Fruit fly (Drosophila melanogaster): Measurements from ENCODE around the gene CG43084.

CG43084 gene

dm6 chr3L:15619626-15620247 lies 30.9 kb upstream of the CG43084 start, which contains the start of gene Phs (continued):
- TF ChIP-seq nom (GFP tag; optimal IDR thresholded peaks at IDR 0.05), result peak; percentile 59
- peak; percentile 36 for TF ChIP-seq nmo (GFP tag; optimal IDR thresholded peaks at IDR 0.05)
- TF ChIP-seq Lim3 (GFP tag; IDR thresholded peaks at IDR 0.05), result no peak
- TF ChIP-seq Hr39 (optimal IDR thresholded peaks at IDR 0.05), result peak; percentile 72
- TF ChIP-seq Max (GFP tag; optimal IDR thresholded peaks at IDR 0.05), result peak; percentile 75
- no peak for TF ChIP-seq CG2889 (GFP tag; IDR thresholded peaks at IDR 0.05)
- peak; percentile 47 for TF ChIP-seq Asciz (GFP tag; optimal IDR thresholded peaks at IDR 0.05)
- no peak for TF ChIP-seq CG32767 (GFP tag; IDR thresholded peaks at IDR 0.05)
- TF ChIP-seq lab (GFP tag; optimal IDR thresholded peaks at IDR 0.05), result peak; percentile 90
- TF ChIP-seq NC2β (GFP tag; optimal IDR thresholded peaks at IDR 0.05), result peak; percentile 86
- TF ChIP-seq sob (GFP tag; IDR thresholded peaks at IDR 0.05), result peak; percentile 96
- TF ChIP-seq CG14710 (tag; optimal IDR thresholded peaks at IDR 0.05), result peak; percentile 75
- peak; percentile 99 for TF ChIP-seq Ets65A (GFP tag)
- no peak for TF ChIP-seq Tbp (GFP tag; optimal IDR thresholded peaks at IDR 0.05)
- peak; percentile 74 for TF ChIP-seq slp2 (GFP tag; optimal IDR thresholded peaks at IDR 0.05)
- peak; percentile 46 for TF ChIP-seq ab (GFP tag; optimal IDR thresholded peaks at IDR 0.05)
- peak; percentile 69 for TF ChIP-seq CG10543 (GFP tag; optimal IDR thresholded peaks at IDR 0.05)
- TF ChIP-seq CG9609 (GFP tag; optimal IDR thresholded peaks at IDR 0.05), result peak; percentile 91
- TF ChIP-seq Xrp1 (GFP tag; IDR thresholded peaks at IDR 0.05), result peak; percentile 87
- TF ChIP-seq luna (GFP tag; optimal IDR thresholded peaks at IDR 0.05), result peak; percentile 75
- peak; percentile 44 for TF ChIP-seq yki (optimal IDR thresholded peaks at IDR 0.05)
- peak; percentile 82 for TF ChIP-seq CG7372 (GFP tag; IDR thresholded peaks at IDR 0.05)
- peak; percentile 93 for TF ChIP-seq Antp (GFP tag; optimal IDR thresholded peaks at IDR 0.05)
- TF ChIP-seq Neu2 (GFP tag; optimal IDR thresholded peaks at IDR 0.05; ENCODE audit: borderline replicate concordance), result peak; percentile 0
- peak; percentile 88 for TF ChIP-seq NfI (GFP tag; optimal IDR thresholded peaks at IDR 0.05)
- peak; percentile 77 for TF ChIP-seq CG4854 (GFP tag; optimal IDR thresholded peaks at IDR 0.05)
- TF ChIP-seq Sry-β (GFP tag; optimal IDR thresholded peaks at IDR 0.05), result no peak
- TF ChIP-seq mam (GFP tag; optimal IDR thresholded peaks at IDR 0.05), result peak; percentile 92
- peak; percentile 83 for TF ChIP-seq CG16815 (GFP tag; optimal IDR thresholded peaks at IDR 0.05)
- peak; percentile 71; the same call in 1 of the 3 replicates for TF ChIP-seq CG2199 (GFP tag; IDR thresholded peaks at IDR 0.05)
- TF ChIP-seq bigmax (GFP tag; optimal IDR thresholded peaks at IDR 0.05), result peak; percentile 59
- TF ChIP-seq exex (tag; optimal IDR thresholded peaks at IDR 0.05), result no peak
- peak; percentile 55; the same call in 1 of the 2 replicates for TF ChIP-seq CG10959 (GFP tag; IDR thresholded peaks at IDR 0.05)
- peak; percentile 44 for TF ChIP-seq fd3F (GFP tag; optimal IDR thresholded peaks at IDR 0.05)
- TF ChIP-seq Ravus (GFP tag; IDR thresholded peaks at IDR 0.05), result no peak
- no peak for TF ChIP-seq CG31224 (GFP tag; IDR thresholded peaks at IDR 0.05)
- TF ChIP-seq CG14014 (GFP tag; IDR thresholded peaks at IDR 0.05), result peak; percentile 69
- TF ChIP-seq lmd (GFP tag; IDR thresholded peaks at IDR 0.05), result peak; percentile 66
- peak; percentile 82 for TF ChIP-seq CG12769 (tag; optimal IDR thresholded peaks at IDR 0.05)
- TF ChIP-seq disco-r (GFP tag; optimal IDR thresholded peaks at IDR 0.05), result peak; percentile 74
- peak; percentile 14; the same call in 1 of the 2 replicates for TF ChIP-seq sna (GFP tag; IDR thresholded peaks at IDR 0.05; ENCODE audit: partially characterized antibody)
- peak; percentile 9 for TF ChIP-seq Oli (tag; optimal IDR thresholded peaks at IDR 0.05)
- peak; percentile 16 for TF ChIP-seq CG8388 (GFP tag; optimal IDR thresholded peaks at IDR 0.05)
- peak; percentile 21 for TF ChIP-seq sima (GFP tag; optimal IDR thresholded peaks at IDR 0.05)
- TF ChIP-seq CG13775 (GFP tag; optimal IDR thresholded peaks at IDR 0.05), result peak; percentile 9
- TF ChIP-seq slou (GFP tag; optimal IDR thresholded peaks at IDR 0.05), result peak; percentile 59
- TF ChIP-seq CG11695 (GFP tag; IDR thresholded peaks at IDR 0.05), result peak; percentile 43; the same call in 1 of the 3 replicates
- TF ChIP-seq CG11247 (GFP tag; IDR thresholded peaks at IDR 0.05), result peak; percentile 91
- peak; percentile 81 for TF ChIP-seq Xbp1 (GFP tag; optimal IDR thresholded peaks at IDR 0.05)
- peak; percentile 78 for TF ChIP-seq seq (GFP tag; IDR thresholded peaks at IDR 0.05)
- peak; percentile 86 for TF ChIP-seq repo (GFP tag; optimal IDR thresholded peaks at IDR 0.05)

All from whole organism, embryonic.